Worm (Caenorhabditis elegans) whole organism, young adult: ENCODE data around the gene T05A10.6.

ENCODE experiments used
- F39B2.1 ChIP-seq: fragments of 200-800 bp; sonication (Bioruptor generic); IDR thresholded peaks from 2 replicates; pipeline ENCODE4 v1.3.6; 2022; ENCODE audit warnings: missing genetic modification reagents, missing genetic modification characterization, missing compliant biosample characterization
- ceh-40 ChIP-seq: fragments of 200-800 bp; sonication (Bioruptor generic); IDR thresholded peaks from 2 replicates; pipeline ENCODE4 v1.3.6; 2022; ENCODE audit warnings: missing genetic modification characterization, missing compliant biosample characterization
- efl-1 ChIP-seq: fragments of 150-350 bp; optimal IDR thresholded peaks from 2 replicates; lab custom pipeline; 2014; ENCODE audit warnings: missing biosample characterization, missing genetic modification reagents, missing genetic modification characterization
- gei-17 ChIP-seq: fragments of 200-800 bp; sonication (Bioruptor generic); optimal IDR thresholded peaks from 2 replicates; lab custom pipeline; 2018; ENCODE audit warnings: mild to moderate bottlenecking, missing genetic modification characterization, missing compliant biosample characterization

ce11 chrX:10766123-10766622 is 28.4 kb downstream of the T05A10.6 start:
- TF ChIP-seq F39B2.1 (GFP tag; lab: Robert Waterston, UW) (no peak), efl-1 (GFP tag; lab: Kevin White, UChicago) (no peak), ceh-40 (no peak), gei-17 (GFP tag; lab: Kevin White, UChicago) (peak; percentile 80)
